Fruit fly (Drosophila melanogaster): Measurements from ENCODE around the gene Vsx1.

The Vsx1 gene

dm6 chrX:5661971-5662370 is 67.9 kb downstream of the Vsx1 start:
- TF ChIP-seq CG12605 (GFP tag; IDR thresholded peaks at IDR 0.05): no peak
